Worm (Caenorhabditis elegans) whole organism, L1 larva: Measurements from ENCODE around the gene F49F1.14.
"Not testable (repeated sequence)": the region's sequence is repeated elsewhere in the genome, so short reads cannot be mapped to it uniquely, and the experiment has no call there.

ENCODE experiments used
- C34B4.2 ChIP-seq: sonication (generic microtip); optimal IDR thresholded peaks from 2 replicates; lab custom pipeline; 2017; ENCODE audit warnings: mild to moderate bottlenecking, missing genetic modification characterization, missing compliant biosample characterization
- Y116A8C.19 ChIP-seq: sonication (generic microtip); optimal IDR thresholded peaks from 2 replicates; lab custom pipeline; 2016; ENCODE audit warnings: missing compliant biosample characterization, missing genetic modification characterization, borderline replicate concordance
- alr-1 ChIP-seq: fragments of 200-800 bp; sonication (Bioruptor generic); optimal IDR thresholded peaks from 2 replicates; lab custom pipeline; 2018; ENCODE audit warnings: borderline replicate concordance, mild to moderate bottlenecking, missing genetic modification characterization, missing compliant biosample characterization
- ces-1 ChIP-seq: fragments of 150-350 bp; optimal IDR thresholded peaks from 2 replicates; lab custom pipeline; 2014; ENCODE audit warnings: missing biosample characterization, missing genetic modification reagents, missing genetic modification characterization
- dsc-1 ChIP-seq: sonication (generic microtip); optimal IDR thresholded peaks from 2 replicates; lab custom pipeline; 2016; ENCODE audit warnings: mild to moderate bottlenecking, missing genetic modification characterization, missing compliant biosample characterization
- efl-1 ChIP-seq, 4 experiments: fragments of 150-350 bp; optimal IDR thresholded peaks in 3 of 4; peaks in 1 of 4; 1 replicate in 1 of 4; 2 replicates in 3 of 4; lab custom pipeline; 2014; ENCODE audit warnings: missing biosample characterization in 2 of 4, missing genetic modification characterization in 2 of 4, missing genetic modification reagents in 2 of 4
- elt-2 ChIP-seq: sonication (generic microtip); optimal IDR thresholded peaks from 2 replicates; lab custom pipeline; 2016; ENCODE audit warnings: missing genetic modification characterization, mild to moderate bottlenecking, inconsistent platforms, missing compliant biosample characterization, missing genetic modification reagents
- elt-3 ChIP-seq, 6 experiments: fragments of 150-350 bp in 1 of 6; sonication (generic microtip); optimal IDR thresholded peaks; 2 replicates each; lab custom pipeline; 2017 to 2018; ENCODE audit warnings: missing biosample characterization in 6 of 6, missing genetic modification characterization in 6 of 6, inconsistent platforms in 1 of 6
- fkh-10 ChIP-seq: sonication (generic microtip); optimal IDR thresholded peaks from 2 replicates; lab custom pipeline; 2017; ENCODE audit warnings: missing biosample characterization, missing genetic modification reagents, missing genetic modification characterization
- fos-1 ChIP-seq: fragments of 150-350 bp; optimal IDR thresholded peaks from 2 replicates; lab custom pipeline; 2014; ENCODE audit warnings: missing biosample characterization, missing genetic modification characterization
- hlh-17 ChIP-seq: fragments of 200-800 bp; sonication (Bioruptor generic); optimal IDR thresholded peaks from 2 replicates; lab custom pipeline; 2018; ENCODE audit warnings: missing genetic modification characterization, mild to moderate bottlenecking, missing compliant biosample characterization, moderate library complexity, borderline replicate concordance
- isw-1 ChIP-seq: fragments of 200-800 bp; sonication (Bioruptor generic); IDR thresholded peaks from 2 replicates; pipeline ENCODE4 v1.3.6; 2022; ENCODE audit warnings: missing genetic modification characterization, missing compliant biosample characterization
- lin-15B ChIP-seq: fragments of 150-350 bp; sonication (generic microtip); optimal IDR thresholded peaks from 3 replicates; lab custom pipeline; 2014; ENCODE audit warnings: missing biosample characterization, missing genetic modification characterization
- lin-35 ChIP-seq, 2 experiments: fragments of 150-350 bp; optimal IDR thresholded peaks; 2 replicates each; lab custom pipeline; 2014; ENCODE audit warnings: missing biosample characterization in 2 of 2, missing genetic modification characterization in 2 of 2, missing genetic modification reagents in 2 of 2
- mef-2 ChIP-seq: fragments of 150-350 bp; optimal IDR thresholded peaks from 2 replicates; lab custom pipeline; 2014; ENCODE audit warnings: missing biosample characterization, missing genetic modification characterization
- mep-1 ChIP-seq: fragments of 150-350 bp; optimal IDR thresholded peaks from 2 replicates; lab custom pipeline; 2014; ENCODE audit warnings: missing biosample characterization, missing genetic modification characterization
- nhr-28 ChIP-seq: fragments of 150-350 bp; optimal IDR thresholded peaks from 2 replicates; lab custom pipeline; 2014; ENCODE audit warnings: missing biosample characterization, missing genetic modification characterization
- nhr-71 ChIP-seq: sonication (generic microtip); optimal IDR thresholded peaks from 2 replicates; lab custom pipeline; 2016; ENCODE audit warnings: mild to moderate bottlenecking, missing genetic modification characterization, moderate library complexity, missing compliant biosample characterization
- nhr-76 ChIP-seq: sonication (generic microtip); optimal IDR thresholded peaks from 2 replicates; lab custom pipeline; 2017; ENCODE audit warnings: missing biosample characterization, missing genetic modification characterization
- pax-3 ChIP-seq: fragments of 200-800 bp; sonication (Bioruptor generic); optimal IDR thresholded peaks from 2 replicates; lab custom pipeline; 2018; ENCODE audit warnings: mild to moderate bottlenecking, missing genetic modification characterization, moderate library complexity, missing compliant biosample characterization
- pqm-1 ChIP-seq: sonication (generic microtip); optimal IDR thresholded peaks from 3 replicates; lab custom pipeline; 2017; ENCODE audit warnings: missing biosample characterization, missing genetic modification characterization
- snpc-4 ChIP-seq: fragments of 150-350 bp; optimal IDR thresholded peaks from 2 replicates; lab custom pipeline; 2014; ENCODE audit warnings: missing biosample characterization, missing genetic modification characterization
- sup-37 ChIP-seq: fragments of 200-800 bp; sonication (Bioruptor generic); optimal IDR thresholded peaks from 2 replicates; lab custom pipeline; 2018; ENCODE audit warnings: mild to moderate bottlenecking, missing genetic modification characterization, missing compliant biosample characterization
- unc-130 ChIP-seq: fragments of 150-350 bp; optimal IDR thresholded peaks from 2 replicates; lab custom pipeline; 2017; ENCODE audit warnings: missing biosample characterization, missing genetic modification characterization, inconsistent platforms
- unc-98 ChIP-seq: fragments of 200-800 bp; sonication (Bioruptor generic); IDR thresholded peaks from 2 replicates; pipeline ENCODE4 v1.3.6; 2022; ENCODE audit warnings: missing genetic modification characterization, missing compliant biosample characterization
- xbp-1 ChIP-seq: sonication (generic microtip); optimal IDR thresholded peaks from 2 replicates; lab custom pipeline; 2016; ENCODE audit warnings: missing genetic modification characterization, missing compliant biosample characterization
- ztf-11 ChIP-seq, 2 experiments: sonication (generic microtip); optimal IDR thresholded peaks; 2 replicates each; lab custom pipeline; 2016 to 2017; ENCODE audit warnings: missing genetic modification characterization in 2 of 2, missing biosample characterization in 1 of 2, missing compliant biosample characterization in 1 of 2

The F49F1.14 gene

DNA sequence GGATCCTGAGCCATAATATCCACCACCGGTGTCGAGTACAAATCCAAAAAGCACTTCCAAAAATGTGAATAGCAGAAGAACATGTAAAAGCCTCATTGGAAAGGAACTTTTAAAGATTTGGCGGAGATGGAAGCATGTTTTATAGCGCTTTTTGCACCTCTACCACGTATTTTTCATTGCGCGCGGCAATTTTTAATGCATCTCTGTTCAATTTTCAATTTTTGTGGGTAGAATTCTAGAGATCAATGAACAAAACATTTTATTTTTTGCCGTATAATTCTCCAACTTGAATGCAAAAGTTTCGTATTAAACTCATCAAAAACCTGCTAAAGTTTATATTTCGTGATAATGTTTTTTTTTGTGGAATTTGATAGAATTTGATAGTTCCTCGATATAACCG lies 25.2 kb upstream of the F49F1.14 start, which contains the start of gene F49F1.9:
Gene F49F1.9, minus strand, starts transcription at position 101 of the 400 bp plus-strand sequence.
- no peak for TF ChIP-seq elt-3 (tag; optimal IDR thresholded peaks at IDR 0.05; lab: Kevin White, UChicago)
- no peak for TF ChIP-seq sup-37
- no peak for TF ChIP-seq mef-2 (tag; lab: Kevin White, UChicago)
- no peak for TF ChIP-seq fkh-10
- TF ChIP-seq Y116A8C.19 (tag; lab: Kevin White, UChicago): no peak
- no peak for TF ChIP-seq alr-1 (tag; lab: Kevin White, UChicago)

ce11 chrIV:4135744-4136143 lies 23.5 kb upstream of the F49F1.14 start, which contains the start of gene F49F1.17:
Gene F49F1.17, minus strand, starts transcription at chrIV:4135844.
- no peak for TF ChIP-seq unc-130 (tag; lab: Kevin White, UChicago)
- no peak for TF ChIP-seq dsc-1 (tag; lab: Kevin White, UChicago)
- TF ChIP-seq elt-2 (tag; lab: Kevin White, UChicago): no peak

DNA sequence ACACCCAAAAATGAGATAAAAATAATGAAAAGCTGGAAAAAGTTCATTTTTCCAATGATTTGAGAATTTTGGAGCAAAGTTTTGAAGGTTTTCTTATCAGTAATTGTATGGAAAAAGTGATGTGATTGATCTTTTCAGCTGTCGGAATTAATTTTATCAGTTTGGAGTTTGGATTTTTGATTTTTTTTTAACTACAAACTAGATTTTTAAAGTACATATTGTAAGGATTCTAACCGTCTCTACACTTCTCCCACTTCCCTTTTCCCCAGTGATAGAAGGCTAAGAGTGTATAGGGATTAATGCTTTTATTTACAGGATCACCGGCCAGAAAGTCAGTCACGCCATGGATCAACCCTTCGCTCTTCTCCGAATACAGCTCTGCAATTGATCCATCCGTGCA lies 13.4 kb upstream of the F49F1.14 start, which contains the start of gene F49F1.7:
Gene F49F1.7, minus strand, starts transcription at position 101 of the 400 bp plus-strand sequence.
- TF ChIP-seq lin-15B (tag; lab: Kevin White, UChicago); nhr-76 (tag; lab: Kevin White, UChicago); unc-98 (GFP tag; lab: Robert Waterston, UW): not testable (repeated sequence)

DNA sequence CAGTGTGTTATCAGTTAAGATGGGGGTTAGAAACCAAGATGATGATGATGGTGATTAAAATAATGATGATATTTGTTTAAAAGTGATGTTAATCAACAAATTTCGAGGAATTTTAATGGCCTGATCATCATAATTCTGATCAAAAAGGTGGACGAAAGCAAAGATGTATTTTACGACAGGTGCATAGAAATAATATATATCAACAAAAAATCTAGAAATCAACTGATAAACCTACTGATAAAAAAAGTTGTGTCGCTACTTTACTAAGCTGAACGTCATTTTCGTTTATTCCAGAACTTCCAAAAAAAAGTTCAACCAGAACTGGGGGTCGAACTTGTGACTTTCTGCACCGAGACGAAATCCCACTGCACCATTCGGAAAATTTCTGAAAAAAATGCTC lies 10.8 kb upstream of the F49F1.14 start, which contains the start of gene mul-1:
Gene mul-1, minus strand, starts transcription at position 84 of the 400 bp plus-strand sequence.
- TF ChIP-seq mep-1: no peak
- no peak for TF ChIP-seq nhr-71 (tag; lab: Kevin White, UChicago)
- TF ChIP-seq ztf-11 (tag; optimal IDR thresholded peaks at IDR 0.05; lab: Kevin White, UChicago): no peak
- TF ChIP-seq nhr-28 (tag; lab: Kevin White, UChicago): no peak
- no peak for TF ChIP-seq nhr-76 (tag; lab: Kevin White, UChicago)
- no peak for TF ChIP-seq xbp-1 (tag; lab: Kevin White, UChicago)
- no peak for TF ChIP-seq efl-1 (optimal IDR thresholded peaks at IDR 0.05; lab: Kevin White, UChicago)
- peak in 1 of 2 experiments; percentile 37 for TF ChIP-seq efl-1 (GFP tag; optimal IDR thresholded peaks at IDR 0.05 in 1 of 2; lab: Kevin White, UChicago)
- no peak for TF ChIP-seq ces-1 (GFP tag; lab: Kevin White, UChicago)
- no peak for TF ChIP-seq pqm-1 (tag; lab: Kevin White, UChicago)
- TF ChIP-seq isw-1 (GFP tag; lab: Robert Waterston, UW): no peak
- no peak for TF ChIP-seq sup-37
- TF ChIP-seq elt-2 (tag; lab: Kevin White, UChicago): peak; percentile 59

ce11 chrIV:4121055-4121454 lies 8.8 kb upstream of the F49F1.14 start:
- peak; percentile 79 for TF ChIP-seq elt-2 (tag; lab: Kevin White, UChicago)
- no peak for TF ChIP-seq C34B4.2 (tag; lab: Kevin White, UChicago)

ce11 chrIV:4120263-4120662 lies 8.0 kb upstream of the F49F1.14 start, which contains the start of gene F49F1.5:
Gene F49F1.5, minus strand, starts transcription at chrIV:4120415.
- TF ChIP-seq fos-1 (tag; lab: Kevin White, UChicago) (no peak), elt-2 (tag; lab: Kevin White, UChicago) (peak; percentile 69)
- TF ChIP-seq, all 84 proteins: peak for 1

DNA sequence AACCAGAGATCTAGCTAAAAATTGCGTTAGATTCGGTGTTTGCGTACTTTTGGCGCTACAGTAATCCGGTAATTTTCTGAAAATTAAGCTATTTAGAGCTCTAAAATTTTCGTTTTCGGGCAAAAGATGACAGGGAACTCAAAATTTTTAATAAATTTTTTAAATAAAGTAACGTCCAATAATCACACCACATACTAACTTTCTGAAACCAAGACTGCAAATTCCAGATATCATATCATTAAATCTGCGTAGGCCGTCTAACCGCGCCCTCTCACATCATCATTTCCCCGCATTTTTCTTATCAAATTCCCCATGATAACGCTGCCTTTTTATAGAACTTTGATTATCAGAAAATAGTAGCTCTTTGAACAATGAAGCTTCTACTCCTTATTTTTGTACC lies 5.1 kb upstream of the F49F1.14 start, which contains the start of gene drd-50:
Gene drd-50, plus strand, starts transcription at position 301 of the 400 bp plus-strand sequence.
- TF ChIP-seq hlh-17: no peak
- TF ChIP-seq snpc-4 (tag; lab: Kevin White, UChicago): no peak
- no peak for TF ChIP-seq pax-3 (tag; lab: Kevin White, UChicago)
- peak; percentile 38 for TF ChIP-seq elt-2 (tag; lab: Kevin White, UChicago)
- TF ChIP-seq lin-35 (GFP tag; optimal IDR thresholded peaks at IDR 0.05; lab: Kevin White, UChicago): no peak
